Fruit fly (Drosophila melanogaster) whole organism, pupa: ENCODE results near the gene Prp39.
A peak's percentile ranks its signal among the peaks of the same experiment; 100 is the strongest.

Experiments
- CG10348 ChIP-seq: fragments of 200-800 bp; sonication (Bioruptor generic); IDR thresholded peaks from 2 replicates; pipeline ENCODE4 v1.3.6; 2022; ENCODE audit warnings: missing biosample characterization, missing genetic modification characterization
- CG12605 ChIP-seq: fragments of 200-800 bp; sonication (Bioruptor generic); IDR thresholded peaks from 2 replicates; pipeline ENCODE4 v1.3.6; 2022; ENCODE audit warnings: missing biosample characterization, missing genetic modification characterization
- CG13204 ChIP-seq: fragments of 200-800 bp; sonication (Bioruptor generic); optimal IDR thresholded peaks from 2 replicates; lab custom pipeline; 2018; ENCODE audit warnings: missing biosample characterization, mild to moderate bottlenecking, missing genetic modification characterization, moderate library complexity
- CG14655 ChIP-seq: fragments of 200-800 bp; sonication (Bioruptor generic); optimal IDR thresholded peaks from 3 replicates; lab custom pipeline; 2017; ENCODE audit warnings: mild to moderate bottlenecking, missing biosample characterization, missing genetic modification reagents, missing genetic modification characterization
- CG15710 ChIP-seq: fragments of 200-800 bp; sonication (Bioruptor generic); optimal IDR thresholded peaks from 2 replicates; lab custom pipeline; 2018; ENCODE audit warnings: missing biosample characterization, mild to moderate bottlenecking, missing genetic modification characterization, moderate library complexity
- CG17806 ChIP-seq: fragments of 200-800 bp; sonication (Bioruptor generic); optimal IDR thresholded peaks from 2 replicates; lab custom pipeline; 2018; ENCODE audit warnings: missing biosample characterization, mild to moderate bottlenecking, missing genetic modification characterization, moderate library complexity
- CG32121 ChIP-seq: fragments of 200-800 bp; sonication (Bioruptor generic); IDR thresholded peaks from 2 replicates; pipeline ENCODE4 v1.3.6; 2022; ENCODE audit warnings: missing biosample characterization, missing genetic modification characterization
- CG34367 ChIP-seq: fragments of 200-800 bp; sonication (Bioruptor generic); optimal IDR thresholded peaks from 2 replicates; lab custom pipeline; 2018; ENCODE audit warnings: missing biosample characterization, mild to moderate bottlenecking, missing genetic modification characterization
- CG4496 ChIP-seq: fragments of 200-800 bp; sonication (Bioruptor generic); IDR thresholded peaks from 3 replicates; pipeline ENCODE4 v1.3.6; 2022; ENCODE audit warnings: missing biosample characterization, missing genetic modification characterization
- CG8159 ChIP-seq: fragments of 200-800 bp; sonication (Bioruptor generic); optimal IDR thresholded peaks from 3 replicates; lab custom pipeline; 2018; ENCODE audit warnings: missing biosample characterization, mild to moderate bottlenecking, missing genetic modification characterization, moderate library complexity
- CG8301 ChIP-seq: fragments of 200-800 bp; sonication (Bioruptor generic); optimal IDR thresholded peaks from 2 replicates; lab custom pipeline; 2018; ENCODE audit warnings: missing biosample characterization, mild to moderate bottlenecking, missing genetic modification characterization
- CG9948 ChIP-seq: fragments of 200-800 bp; sonication (Bioruptor generic); optimal IDR thresholded peaks from 2 replicates; lab custom pipeline; 2018; ENCODE audit warnings: missing biosample characterization, mild to moderate bottlenecking, missing genetic modification characterization, moderate library complexity
- D1 ChIP-seq: fragments of 200-800 bp; sonication (Bioruptor generic); optimal IDR thresholded peaks from 2 replicates; lab custom pipeline; 2018; ENCODE audit warnings: missing biosample characterization, mild to moderate bottlenecking, missing genetic modification characterization, moderate library complexity
- EcR ChIP-seq: fragments of 200-800 bp; sonication (Bioruptor generic); optimal IDR thresholded peaks from 3 replicates; lab custom pipeline; 2019; ENCODE audit warnings: missing biosample characterization, missing genetic modification characterization, mild to moderate bottlenecking, moderate library complexity, missing genetic modification reagents
- Ets98B ChIP-seq: fragments of 200-800 bp; sonication (Bioruptor generic); IDR thresholded peaks from 2 replicates; pipeline ENCODE4 v1.3.6; 2022; ENCODE audit warnings: missing biosample characterization, missing genetic modification characterization
- Pif1A ChIP-seq: fragments of 200-800 bp; sonication (Bioruptor generic); optimal IDR thresholded peaks from 3 replicates; lab custom pipeline; 2016; ENCODE audit warnings: missing biosample characterization, missing genetic modification characterization
- Pif1B ChIP-seq: fragments of 200-800 bp; sonication (Bioruptor generic); optimal IDR thresholded peaks from 3 replicates; lab custom pipeline; 2016; ENCODE audit warnings: missing biosample characterization, missing genetic modification characterization
- Snoo ChIP-seq: fragments of 200-800 bp; sonication (Bioruptor generic); optimal IDR thresholded peaks from 3 replicates; lab custom pipeline; 2017; ENCODE audit warnings: missing biosample characterization, mild to moderate bottlenecking, missing genetic modification characterization, inconsistent platforms
- fd96Ca ChIP-seq: fragments of 200-800 bp; sonication (Bioruptor generic); IDR thresholded peaks from 3 replicates; pipeline ENCODE4 v1.3.6; 2022; ENCODE audit warnings: missing biosample characterization, missing genetic modification characterization
- gl ChIP-seq: fragments of 200-800 bp; sonication (Bioruptor generic); optimal IDR thresholded peaks from 2 replicates; lab custom pipeline; 2018; ENCODE audit warnings: missing biosample characterization, mild to moderate bottlenecking, missing genetic modification characterization
- rn ChIP-seq: fragments of 200-800 bp; sonication (Bioruptor generic); IDR thresholded peaks from 2 replicates; pipeline ENCODE4 v1.3.6; 2022; ENCODE audit warnings: missing biosample characterization, missing genetic modification characterization

The Prp39 gene

dm6 chr3R:28859058-28859526, 47.2 kb downstream of the Prp39 start, which contains the start of gene Inx3:
TSS of gene Inx3 (minus strand) at chr3R:28859497.
- TF ChIP-seq rn = no peak
- TF ChIP-seq fd96Ca = peak; percentile 45; the same call in 1 of the 3 replicates
- no peak for TF ChIP-seq CG14655
- TF ChIP-seq CG10348 (GFP tag; lab: Robert Waterston, UW) = no peak
- peak; percentile 50 for TF ChIP-seq EcR
- TF ChIP-seq Pif1B (GFP tag; lab: Kevin White, UChicago) = peak; percentile 61
- TF ChIP-seq CG34367 = no peak
- no peak for TF ChIP-seq D1
- TF ChIP-seq Snoo (tag; lab: Kevin White, UChicago) = peak; percentile 48
- peak; percentile 61; the same call in 2 of the 3 replicates for TF ChIP-seq CG4496 (GFP tag; lab: Robert Waterston, UW)
- TF ChIP-seq CG9948 (tag; lab: Kevin White, UChicago) = no peak
- TF ChIP-seq Pif1A (GFP tag; lab: Kevin White, UChicago) = no peak
- TF ChIP-seq gl = peak; percentile 28
- no peak for TF ChIP-seq CG15710 (tag; lab: Kevin White, UChicago)
- TF ChIP-seq Ets98B = peak; percentile 73; the same call in 1 of the 2 replicates
- TF ChIP-seq CG12605 (GFP tag; lab: Robert Waterston, UW) = 0 out of 2 replicates have a peak, but pooled peaks have one; percentile 26
- no peak for TF ChIP-seq CG8159 (tag; lab: Kevin White, UChicago)
- no peak for TF ChIP-seq CG8301 (tag; lab: Kevin White, UChicago)
- no peak for TF ChIP-seq CG17806 (tag; lab: Kevin White, UChicago)
- TF ChIP-seq CG13204 (GFP tag; lab: Kevin White, UChicago) = peak; percentile 50
- TF ChIP-seq CG32121 = peak; percentile 44; the same call in 1 of the 2 replicates

- TF ChIP-seq Ets98B = no peak
- peak; percentile 42 for TF ChIP-seq EcR
These were observed 48.7 kb downstream of the Prp39 start for dm6 chr3R:28860582-28860981.

- TF ChIP-seq Pif1A (GFP tag; lab: Kevin White, UChicago) (no peak), D1 (no peak), CG17806 (tag; lab: Kevin White, UChicago) (no peak), CG14655 (no peak), EcR (peak; percentile 70), Ets98B (peak; percentile 48; the same call in 1 of the 2 replicates), CG13204 (GFP tag; lab: Kevin White, UChicago) (peak; percentile 24), CG10348 (GFP tag; lab: Robert Waterston, UW) (no peak), CG8301 (tag; lab: Kevin White, UChicago) (no peak), gl (no peak), CG12605 (GFP tag; lab: Robert Waterston, UW) (no peak), Snoo (tag; lab: Kevin White, UChicago) (no peak), fd96Ca (no peak; the same call in 2 of the 3 replicates), CG9948 (tag; lab: Kevin White, UChicago) (no peak), rn (no peak), CG32121 (no peak), Pif1B (GFP tag; lab: Kevin White, UChicago) (peak; percentile 57), CG34367 (no peak), CG8159 (tag; lab: Kevin White, UChicago) (no peak), CG15710 (tag; lab: Kevin White, UChicago) (no peak), CG4496 (GFP tag; lab: Robert Waterston, UW) (peak; percentile 61; the same call in 2 of the 3 replicates)
These were observed 49.6 kb downstream of the Prp39 start for dm6 chr3R:28861309-28862157.
